Worm (Caenorhabditis elegans): ENCODE measurements around the gene K05F1.14.
"Not testable (repeated sequence)": the region's sequence is repeated elsewhere in the genome, so short reads cannot be mapped to it uniquely, and the experiment has no call there.

K05F1.14 gene

ce11 chrII:5774120-5774519 lies 18.3 kb downstream of the K05F1.14 start, which contains the start of the genes dmd-5 and F10C1.1:
TSS of gene dmd-5 (minus strand) at chrII:5774220.
TSS of gene F10C1.1 (plus strand) at chrII:5774229.
- no peak for TF ChIP-seq unc-62 (GFP tag; optimal IDR thresholded peaks at IDR 0.05)

- TF ChIP-seq unc-62 (GFP tag; optimal IDR thresholded peaks at IDR 0.05) = no peak
Observed at ce11 chrII:5772547-5773142, 19.7 kb downstream of the K05F1.14 start.

- no peak for TF ChIP-seq unc-62 (GFP tag; optimal IDR thresholded peaks at IDR 0.05)
Observed at ce11 chrII:5768274-5768820, 24.0 kb downstream of the K05F1.14 start.

- no peak for TF ChIP-seq unc-62 (GFP tag; optimal IDR thresholded peaks at IDR 0.05)
Observed at ce11 chrII:5765318-5765717, 27.1 kb downstream of the K05F1.14 start, which contains the start of gene ifb-1. TSS of gene ifb-1 (plus strand) at chrII:5765618.

ce11 chrII:5757656-5758055 lies 34.7 kb downstream of the K05F1.14 start, which contains the start of the genes F10C1.3 and F10C1.23:
TSS of gene F10C1.3 (minus strand) at chrII:5757756.
TSS of gene F10C1.23 (plus strand) at chrII:5758040.
- TF ChIP-seq unc-62 (GFP tag; optimal IDR thresholded peaks at IDR 0.05) = not testable (repeated sequence)

- no peak for TF ChIP-seq unc-62 (GFP tag; optimal IDR thresholded peaks at IDR 0.05)
Observed at ce11 chrII:5754168-5754567, 38.2 kb downstream of the K05F1.14 start, which contains the start of gene F10C1.8. TSS of gene F10C1.8 (plus strand) at chrII:5754468.

- no peak for TF ChIP-seq unc-62 (GFP tag; optimal IDR thresholded peaks at IDR 0.05)
Observed at ce11 chrII:5751353-5751752, 41.0 kb downstream of the K05F1.14 start.

ce11 chrII:5749733-5750238 lies 42.6 kb downstream of the K05F1.14 start, which contains the start of gene ifb-2:
TSS of gene ifb-2 (plus strand) at chrII:5750188.
- TF ChIP-seq unc-62 (GFP tag; optimal IDR thresholded peaks at IDR 0.05) = no peak

- TF ChIP-seq unc-62 (GFP tag; optimal IDR thresholded peaks at IDR 0.05) = no peak
Observed at ce11 chrII:5748395-5748794, 44.0 kb downstream of the K05F1.14 start.

- TF ChIP-seq unc-62 (GFP tag; optimal IDR thresholded peaks at IDR 0.05) = no peak
Observed at ce11 chrII:5747312-5747711, 45.1 kb downstream of the K05F1.14 start.

- TF ChIP-seq unc-62 (GFP tag; optimal IDR thresholded peaks at IDR 0.05) = no peak
Observed at ce11 chrII:5745088-5745487, 47.3 kb downstream of the K05F1.14 start, which contains the start of gene F10C1.9. TSS of gene F10C1.9 (minus strand) at chrII:5745284.

- TF ChIP-seq unc-62 (GFP tag; optimal IDR thresholded peaks at IDR 0.05) = no peak
Observed at ce11 chrII:5744342-5744741, 48.0 kb downstream of the K05F1.14 start.

- TF ChIP-seq unc-62 (GFP tag; optimal IDR thresholded peaks at IDR 0.05) = no peak
Observed at ce11 chrII:5742767-5743166, 49.6 kb downstream of the K05F1.14 start.

Measured in whole organism, dauer.